Worm (Caenorhabditis elegans) whole organism, L2 larva: ENCODE measurements around the gene C45G9.10.

Source experiments
- R02D3.7 ChIP-seq: fragments of 150-350 bp; optimal IDR thresholded peaks from 2 replicates; lab custom pipeline; 2014; ENCODE audit warnings: missing biosample characterization, missing genetic modification characterization
- ama-1 ChIP-seq: fragments of 150-350 bp; optimal IDR thresholded peaks from 2 replicates; lab custom pipeline; 2018; ENCODE audit warnings: inconsistent platforms
- ceh-82 ChIP-seq: fragments of 150-350 bp; optimal IDR thresholded peaks from 2 replicates; lab custom pipeline; 2014; ENCODE audit warnings: missing biosample characterization, missing genetic modification characterization
- lin-13 ChIP-seq: fragments of 150-350 bp; optimal IDR thresholded peaks from 2 replicates; lab custom pipeline; 2014; ENCODE audit warnings: missing biosample characterization, missing genetic modification reagents, missing genetic modification characterization
- nhr-12 ChIP-seq: fragments of 150-350 bp; optimal IDR thresholded peaks from 2 replicates; lab custom pipeline; 2014; ENCODE audit warnings: missing biosample characterization, missing genetic modification characterization
- nhr-237 ChIP-seq: fragments of 150-350 bp; optimal IDR thresholded peaks from 2 replicates; lab custom pipeline; 2014; ENCODE audit warnings: missing biosample characterization, missing genetic modification characterization
- ztf-11 ChIP-seq: sonication (generic microtip); optimal IDR thresholded peaks from 2 replicates; lab custom pipeline; 2017; ENCODE audit warnings: missing biosample characterization, missing genetic modification characterization

- TF ChIP-seq nhr-12 (tag; lab: Kevin White, UChicago) (no peak), R02D3.7 (tag; lab: Kevin White, UChicago) (no peak), nhr-237 (tag; lab: Kevin White, UChicago) (no peak), ama-1 (no peak), ztf-11 (no peak), ceh-82 (no peak), lin-13 (GFP tag; lab: Kevin White, UChicago) (no peak)
Observed at ce11 chrIII:5109401-5109800, 47.7 kb upstream of the C45G9.10 start, which contains the start of gene sax-2.
